Fruit fly (Drosophila melanogaster): ENCODE results near the gene CG6891.

CG6891 gene

DNA sequence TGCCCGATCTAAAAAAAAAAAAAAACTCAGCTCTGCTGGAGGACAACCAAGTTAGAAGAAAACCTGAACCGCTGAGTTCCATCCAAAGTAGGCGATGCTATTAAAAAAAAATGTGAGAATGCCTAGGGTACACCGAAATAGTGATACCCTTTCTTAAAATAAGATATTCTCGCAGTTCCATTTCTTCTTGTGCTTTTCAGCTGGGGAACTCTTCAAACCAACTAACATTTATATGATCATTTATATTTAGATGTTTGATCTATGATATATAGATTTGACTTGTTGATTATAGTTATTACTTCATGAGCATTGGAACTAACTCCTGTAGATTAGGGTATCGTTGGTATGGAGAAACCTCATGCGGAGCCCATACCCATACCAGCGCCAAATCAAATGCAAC, 25.1 kb downstream of the CG6891 start (continued):
- peak; percentile 34 for TF ChIP-seq CG6276 (GFP tag; optimal IDR thresholded peaks at IDR 0.05)
- TF ChIP-seq achi (GFP tag; optimal IDR thresholded peaks at IDR 0.05), result peak; percentile 51
- no peak for TF ChIP-seq Hr38 (GFP tag; optimal IDR thresholded peaks at IDR 0.05)
- TF ChIP-seq CG6808 (GFP tag; optimal IDR thresholded peaks at IDR 0.05), result peak; percentile 46
- TF ChIP-seq topi (GFP tag; optimal IDR thresholded peaks at IDR 0.05), result no peak
- no peak for TF ChIP-seq CG11762 (GFP tag; optimal IDR thresholded peaks at IDR 0.05; ENCODE audit: insufficient read depth)
- TF ChIP-seq CG15336 (GFP tag; IDR thresholded peaks at IDR 0.05), result peak; percentile 60

DNA sequence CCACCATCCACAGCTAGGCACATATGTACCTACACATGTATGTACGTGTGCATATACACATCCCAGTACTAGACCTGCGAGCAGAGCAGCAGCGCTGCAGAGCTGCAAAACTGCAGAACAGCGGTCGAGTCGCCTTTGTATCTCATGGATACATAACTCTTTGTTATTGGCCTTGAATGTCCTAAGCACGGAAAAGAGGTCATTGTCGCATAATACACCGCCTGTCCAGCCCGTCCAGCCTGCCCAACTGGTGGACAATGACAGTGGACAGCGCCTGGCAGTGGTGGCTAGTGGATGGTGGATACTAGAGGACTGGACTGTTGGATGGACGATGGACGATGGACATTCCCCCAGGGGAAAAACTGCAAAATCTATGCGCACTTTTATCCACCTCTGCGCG, 26.3 kb downstream of the CG6891 start:
- TF ChIP-seq ss (GFP tag; optimal IDR thresholded peaks at IDR 0.05) (peak in 1 of 2 experiments; percentile 39), esn (GFP tag; optimal IDR thresholded peaks at IDR 0.05) (no peak), CG31627 (GFP tag; optimal IDR thresholded peaks at IDR 0.05) (no peak), Met (GFP tag; optimal IDR thresholded peaks at IDR 0.05) (no peak)

DNA sequence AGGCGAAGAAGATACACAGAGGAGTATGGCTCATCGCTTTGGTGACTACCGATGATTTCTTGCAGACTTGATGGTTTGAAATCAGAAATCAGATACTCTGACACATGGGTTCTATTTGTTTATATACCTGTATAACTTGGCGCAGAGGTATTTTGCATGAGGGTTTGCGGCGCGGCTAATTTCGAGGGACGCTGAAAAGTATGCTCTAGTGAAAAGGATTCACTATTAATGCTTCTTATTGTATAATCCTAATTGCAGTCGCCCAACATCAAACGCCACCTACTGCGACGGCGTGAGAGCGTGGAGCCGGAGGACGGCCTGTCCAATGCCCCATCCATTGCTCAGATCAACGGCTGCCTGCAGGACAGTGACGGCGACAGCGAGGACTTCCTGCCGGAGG, 30.0 kb downstream of the CG6891 start:
- TF ChIP-seq Met (GFP tag; optimal IDR thresholded peaks at IDR 0.05) (no peak), cyc (GFP tag; optimal IDR thresholded peaks at IDR 0.05) (no peak)

DNA sequence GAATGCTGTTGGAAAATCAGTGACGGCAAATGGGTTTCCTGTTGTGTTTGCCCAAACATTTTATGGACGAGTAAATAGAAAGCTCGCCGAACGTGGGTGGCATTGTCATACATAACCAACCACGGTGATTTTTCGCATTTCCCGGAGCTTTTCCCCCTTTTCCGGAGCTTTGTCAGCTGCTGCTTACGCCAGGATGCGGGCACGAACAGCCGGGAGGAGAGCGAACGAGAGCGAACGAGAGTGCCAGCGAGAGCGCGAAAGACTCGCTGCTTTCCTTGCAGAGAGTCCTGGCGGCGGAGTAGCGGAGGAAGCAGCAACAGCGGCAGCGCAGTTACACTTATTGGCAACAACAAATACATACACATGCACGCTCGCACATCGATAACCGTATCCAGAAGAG, 31.3 kb downstream of the CG6891 start, which contains the start of gene CG7058:
TSS of gene CG7058 (plus strand) at position 330 of the 400 bp plus-strand sequence.
- TF ChIP-seq Ets96B (tag; optimal IDR thresholded peaks at IDR 0.05), result no peak
- no peak for TF ChIP-seq Sox15 (GFP tag; optimal IDR thresholded peaks at IDR 0.05)
- TF ChIP-seq eg (GFP tag; IDR thresholded peaks at IDR 0.05), result no peak
- TF ChIP-seq esn (GFP tag; optimal IDR thresholded peaks at IDR 0.05), result no peak
- no peak for TF ChIP-seq Eip93F (GFP tag; optimal IDR thresholded peaks at IDR 0.05)
- TF ChIP-seq CG3032 (tag; optimal IDR thresholded peaks at IDR 0.05), result no peak
- no peak for TF ChIP-seq ss (GFP tag; optimal IDR thresholded peaks at IDR 0.05)
- no peak for TF ChIP-seq Blimp-1 (GFP tag; optimal IDR thresholded peaks at IDR 0.05)
- no peak for TF ChIP-seq Ets21C (GFP tag; optimal IDR thresholded peaks at IDR 0.05)
- TF ChIP-seq CG3919 (GFP tag; optimal IDR thresholded peaks at IDR 0.05), result no peak
- TF ChIP-seq Eip75B (GFP tag; optimal IDR thresholded peaks at IDR 0.05), result no peak
- no peak for TF ChIP-seq CG6276 (GFP tag; optimal IDR thresholded peaks at IDR 0.05)
- TF ChIP-seq CG6854 (GFP tag; optimal IDR thresholded peaks at IDR 0.05), result no peak

DNA sequence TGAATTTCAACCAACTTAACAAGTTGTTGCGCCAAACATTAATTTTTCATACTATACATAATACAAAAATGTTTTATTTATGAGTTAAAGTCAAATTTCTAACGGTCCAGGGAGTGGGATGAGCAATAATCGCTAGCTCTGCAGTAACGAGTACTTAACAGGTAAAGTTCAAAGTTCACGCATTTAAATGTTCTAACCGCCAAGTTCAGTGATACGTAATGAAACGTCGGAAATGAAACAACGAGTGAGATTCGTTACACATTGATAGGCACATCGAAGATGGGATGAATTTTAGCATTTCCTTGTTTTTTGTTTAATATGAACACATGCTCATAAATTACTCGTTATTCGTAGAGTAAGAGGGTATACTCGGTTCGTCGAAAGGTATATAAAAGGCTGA, 37.1 kb downstream of the CG6891 start:
- TF ChIP-seq Eip93F (GFP tag; optimal IDR thresholded peaks at IDR 0.05), result no peak
- TF ChIP-seq Hr38 (GFP tag; optimal IDR thresholded peaks at IDR 0.05), result no peak
- no peak for TF ChIP-seq CG11762 (GFP tag; optimal IDR thresholded peaks at IDR 0.05; ENCODE audit: insufficient read depth)

DNA sequence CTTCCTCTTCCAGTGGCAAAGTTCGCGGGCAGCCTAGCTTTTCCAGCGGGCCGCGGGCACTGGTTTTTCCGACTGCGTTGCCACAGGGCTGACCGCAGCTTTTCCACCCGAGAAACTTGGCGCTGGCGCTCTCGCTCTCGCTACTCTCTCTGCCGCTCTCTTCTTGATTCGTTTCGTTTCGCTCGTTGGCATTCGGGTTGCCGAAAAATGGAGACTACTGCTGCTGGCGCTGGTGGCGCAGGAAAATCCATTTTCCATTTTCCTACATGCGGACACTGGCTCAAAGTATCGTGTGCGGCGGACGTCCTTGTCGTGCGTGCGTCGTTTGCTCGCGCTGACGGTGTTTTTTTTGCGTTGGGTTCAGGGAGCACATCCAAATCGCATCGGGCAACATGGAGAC, 38.0 kb downstream of the CG6891 start, which contains the start of gene CG42450:
TSS of gene CG42450 (plus strand) at position 249 of the 400 bp plus-strand sequence.
- TF ChIP-seq dac (GFP tag; optimal IDR thresholded peaks at IDR 0.05) (no peak), CG16779 (tag; optimal IDR thresholded peaks at IDR 0.05) (no peak), Ets21C (GFP tag; optimal IDR thresholded peaks at IDR 0.05) (no peak), CG6854 (GFP tag; optimal IDR thresholded peaks at IDR 0.05) (no peak)

DNA sequence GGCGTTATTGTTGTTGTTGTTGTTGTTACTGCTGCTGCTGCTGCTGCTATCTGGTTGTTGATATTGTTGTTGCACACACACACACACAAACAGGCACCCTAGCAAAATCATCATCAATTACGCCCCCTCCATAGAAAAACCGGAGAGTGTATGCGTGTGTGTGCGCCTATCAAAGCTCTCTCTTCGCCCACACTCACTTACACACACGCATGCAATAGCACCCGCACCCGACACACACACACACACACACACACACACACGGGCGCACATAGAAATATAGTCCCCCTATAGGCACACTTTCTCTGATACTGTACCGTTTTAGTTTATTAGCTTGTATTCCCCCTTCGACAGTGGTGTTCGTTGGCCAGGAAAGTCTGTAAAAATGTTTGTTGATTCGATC, 39.3 kb downstream of the CG6891 start:
- TF ChIP-seq CG31627 (GFP tag; optimal IDR thresholded peaks at IDR 0.05) (no peak), CG10669 (GFP tag; optimal IDR thresholded peaks at IDR 0.05) (no peak), Blimp-1 (GFP tag; optimal IDR thresholded peaks at IDR 0.05) (no peak), Gug (GFP tag; IDR thresholded peaks at IDR 0.05) (no peak), CG6854 (GFP tag; optimal IDR thresholded peaks at IDR 0.05) (no peak), CG15336 (GFP tag; IDR thresholded peaks at IDR 0.05) (no peak), CG8119 (GFP tag; IDR thresholded peaks at IDR 0.05) (no peak), Eip93F (GFP tag; optimal IDR thresholded peaks at IDR 0.05) (no peak), Sox15 (GFP tag; optimal IDR thresholded peaks at IDR 0.05) (no peak), CG6276 (GFP tag; optimal IDR thresholded peaks at IDR 0.05) (no peak), Lpt (GFP tag; optimal IDR thresholded peaks at IDR 0.05) (no peak), CG7368 (GFP tag; optimal IDR thresholded peaks at IDR 0.05) (no peak), Met (GFP tag; optimal IDR thresholded peaks at IDR 0.05) (no peak), CG8319 (GFP tag; optimal IDR thresholded peaks at IDR 0.05) (no peak), CG6808 (GFP tag; optimal IDR thresholded peaks at IDR 0.05) (no peak), vri (GFP tag; optimal IDR thresholded peaks at IDR 0.05) (no peak)

All from whole organism, prepupa.